Worm (Caenorhabditis elegans): Measurements from ENCODE around the gene T10D4.6.

The T10D4.6 gene

DNA sequence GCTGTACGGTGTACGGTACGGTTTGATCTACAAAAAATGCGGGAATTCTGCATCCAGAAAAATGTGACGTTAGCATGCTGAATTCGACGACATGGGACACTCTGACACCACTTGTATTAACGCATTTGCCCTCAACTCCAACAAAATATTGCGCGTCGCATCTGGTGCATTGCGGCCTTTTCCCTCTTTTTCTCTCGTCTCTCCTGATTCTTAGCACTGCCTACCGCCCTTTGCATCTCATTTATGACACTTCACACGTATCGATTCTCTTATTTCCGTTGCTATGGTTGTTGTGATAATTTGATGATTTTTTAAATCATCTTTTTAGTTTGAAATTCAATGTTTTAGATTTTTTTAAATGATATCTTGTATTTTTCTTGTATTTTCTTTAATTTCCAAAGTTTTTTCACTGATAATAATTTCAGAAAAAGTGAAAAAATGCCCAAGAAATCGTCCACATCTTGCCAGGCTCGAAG is at the start of gene T10D4.6:
T10D4.6 (plus strand) TSS at position 426 of the 476 bp plus-strand sequence.
- TF ChIP-seq hmg-11 (tag; optimal IDR thresholded peaks at IDR 0.05) (peak; percentile 84), lin-39 (tag; optimal IDR thresholded peaks at IDR 0.05) (peak; percentile 8), sea-2 (GFP tag; optimal IDR thresholded peaks at IDR 0.05) (no peak), pha-4 (tag; optimal IDR thresholded peaks at IDR 0.05) (peak; percentile 56), lin-15B (tag; optimal IDR thresholded peaks at IDR 0.05) (peak; percentile 7)

DNA sequence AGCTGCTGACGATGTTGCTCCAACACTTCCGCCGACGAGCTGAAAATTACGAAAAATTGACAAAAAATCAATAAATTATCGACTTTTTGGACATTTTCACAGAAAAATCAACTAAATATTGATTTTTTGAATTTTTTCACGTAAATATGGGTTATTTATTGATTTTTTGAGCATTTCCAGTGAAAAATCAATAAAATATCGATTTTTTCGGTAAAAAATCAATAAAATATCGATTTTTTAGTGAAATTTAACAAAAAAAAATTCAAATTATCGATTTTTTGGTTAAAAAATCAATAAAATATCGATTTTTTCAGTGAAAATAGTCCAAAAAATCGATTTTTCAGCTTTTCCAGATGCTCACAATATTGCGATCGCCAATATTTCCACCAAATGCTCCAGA is 49.0 kb upstream of the T10D4.6 start:
- TF ChIP-seq ZK546.5 (tag; optimal IDR thresholded peaks at IDR 0.05) = no peak
- no peak for TF ChIP-seq lin-15B (tag; optimal IDR thresholded peaks at IDR 0.05)
- peak; percentile 97 for TF ChIP-seq ceh-28 (tag; optimal IDR thresholded peaks at IDR 0.05)
- TF ChIP-seq mml-1 (tag; optimal IDR thresholded peaks at IDR 0.05) = no peak

- TF ChIP-seq elt-2 (tag; optimal IDR thresholded peaks at IDR 0.05) = no peak
- TF ChIP-seq ceh-28 (tag; optimal IDR thresholded peaks at IDR 0.05) = peak; percentile 34
Observed at ce11 chrII:3071012-3071749, 48.0 kb upstream of the T10D4.6 start, which contains the start of gene Y25C1A.7. Y25C1A.7 (minus strand) TSS chrII:3071062.

ce11 chrII:3076915-3077314 is 42.2 kb upstream of the T10D4.6 start, which contains the start of gene Y25C1A.8:
Y25C1A.8 (minus strand) TSS chrII:3076959.
- peak; percentile 94 for TF ChIP-seq jun-1 (tag; optimal IDR thresholded peaks at IDR 0.05)
- peak; percentile 76 for TF ChIP-seq lin-15B (tag; optimal IDR thresholded peaks at IDR 0.05)
- TF ChIP-seq eor-1 (tag; optimal IDR thresholded peaks at IDR 0.05) = no peak
- peak; percentile 95 for TF ChIP-seq nhr-43 (tag; optimal IDR thresholded peaks at IDR 0.05; ENCODE audit: poor library complexity, severe bottlenecking)
- TF ChIP-seq egl-5 (tag; optimal IDR thresholded peaks at IDR 0.05) = peak; percentile 87
- TF ChIP-seq mdl-1 (tag; optimal IDR thresholded peaks at IDR 0.05) = no peak
- no peak for TF ChIP-seq ztf-11 (tag; optimal IDR thresholded peaks at IDR 0.05)
- TF ChIP-seq ceh-16 (tag; optimal IDR thresholded peaks at IDR 0.05) = no peak
- TF ChIP-seq nhr-67 (tag; optimal IDR thresholded peaks at IDR 0.05) = no peak
- TF ChIP-seq tbx-2 (tag; optimal IDR thresholded peaks at IDR 0.05) = peak; percentile 87
- peak; percentile 83 for TF ChIP-seq R02D3.7 (tag; optimal IDR thresholded peaks at IDR 0.05)
- TF ChIP-seq daf-12 (tag; optimal IDR thresholded peaks at IDR 0.05) = peak; percentile 35
- TF ChIP-seq egl-27 (tag; optimal IDR thresholded peaks at IDR 0.05) = no peak
- peak in 1 of 3 experiments; percentile 32 for TF ChIP-seq elt-3 (tag; optimal IDR thresholded peaks at IDR 0.05)
- peak; percentile 91 for TF ChIP-seq hmg-11 (tag; optimal IDR thresholded peaks at IDR 0.05)
- peak; percentile 86 for TF ChIP-seq ceh-28 (tag; optimal IDR thresholded peaks at IDR 0.05)
- peak; percentile 89 for TF ChIP-seq lin-39 (tag; optimal IDR thresholded peaks at IDR 0.05)
- peak; percentile 88 for TF ChIP-seq pha-4 (tag; optimal IDR thresholded peaks at IDR 0.05)
- peak; percentile 89 for TF ChIP-seq ceh-82 (tag; optimal IDR thresholded peaks at IDR 0.05)
- no peak for TF ChIP-seq unc-39 (tag; optimal IDR thresholded peaks at IDR 0.05)
- no peak for TF ChIP-seq nhr-28 (tag; optimal IDR thresholded peaks at IDR 0.05)
- peak; percentile 83 for TF ChIP-seq skn-1 (tag; optimal IDR thresholded peaks at IDR 0.05)
- TF ChIP-seq elt-1 (tag; optimal IDR thresholded peaks at IDR 0.05) = peak; percentile 71
- peak; percentile 82 for TF ChIP-seq aly-2 (tag; optimal IDR thresholded peaks at IDR 0.05)
- TF ChIP-seq lsy-12 (tag; optimal IDR thresholded peaks at IDR 0.05) = peak; percentile 90
- peak; percentile 62 for TF ChIP-seq fkh-10 (GFP tag; optimal IDR thresholded peaks at IDR 0.05)
- TF ChIP-seq ZK546.5 (tag; optimal IDR thresholded peaks at IDR 0.05) = peak; percentile 17
- peak; percentile 32 for TF ChIP-seq pqm-1 (tag; optimal IDR thresholded peaks at IDR 0.05)
- TF ChIP-seq ceh-9 (tag; optimal IDR thresholded peaks at IDR 0.05) = no peak
- no peak for TF ChIP-seq nhr-12 (tag; optimal IDR thresholded peaks at IDR 0.05)
- no peak for TF ChIP-seq nhr-237 (tag; optimal IDR thresholded peaks at IDR 0.05)
- TF ChIP-seq zag-1 (tag; optimal IDR thresholded peaks at IDR 0.05) = no peak
- no peak for TF ChIP-seq ztf-4 (tag; optimal IDR thresholded peaks at IDR 0.05)
- no peak for TF ChIP-seq nhr-11 (tag; optimal IDR thresholded peaks at IDR 0.05)
- peak; percentile 20 for TF ChIP-seq ama-1 (optimal IDR thresholded peaks at IDR 0.05)
- TF ChIP-seq nfya-1 (tag; optimal IDR thresholded peaks at IDR 0.05; ENCODE audit: insufficient read depth) = peak; percentile 96
- TF ChIP-seq elt-2 (tag; optimal IDR thresholded peaks at IDR 0.05) = peak; percentile 75
- TF ChIP-seq nhr-76 (tag; optimal IDR thresholded peaks at IDR 0.05) = no peak
- no peak for TF ChIP-seq mml-1 (tag; optimal IDR thresholded peaks at IDR 0.05)
- no peak for TF ChIP-seq sea-2 (GFP tag; optimal IDR thresholded peaks at IDR 0.05)
- TF ChIP-seq nhr-77 (tag; optimal IDR thresholded peaks at IDR 0.05) = peak; percentile 41
- TF ChIP-seq fos-1 (tag; optimal IDR thresholded peaks at IDR 0.05) = peak; percentile 23
- TF ChIP-seq nhr-25 (tag; optimal IDR thresholded peaks at IDR 0.05) = peak; percentile 80
- TF ChIP-seq unc-62 (GFP tag; optimal IDR thresholded peaks at IDR 0.05) = no peak
- peak; percentile 85 for TF ChIP-seq snpc-4 (tag; optimal IDR thresholded peaks at IDR 0.05)
